Worm (Caenorhabditis elegans): ENCODE measurements around the gene K09C6.2.
"Not testable (repeated sequence)": the region's sequence is repeated elsewhere in the genome, so short reads cannot be mapped to it uniquely, and the experiment has no call there.

ce11 chrV:890835-891234 lies 34.2 kb downstream of the K09C6.2 start, which contains the start of gene srlf-22:
- not testable (repeated sequence) for TF ChIP-seq lin-15B, tbx-2 (tag; optimal IDR thresholded peaks at IDR 0.05)
